Worm (Caenorhabditis elegans) whole organism, L2 larva: ENCODE data around the gene nhr-260.

Source experiments
- blmp-1 ChIP-seq: sonication (generic microtip); optimal IDR thresholded peaks from 2 replicates; lab custom pipeline; 2017; ENCODE audit warnings: missing genetic modification characterization, mild to moderate bottlenecking, missing compliant biosample characterization, antibody characterized with exemption, moderate library complexity; ENCODE audit not compliant: insufficient read depth
- ceh-82 ChIP-seq: fragments of 150-350 bp; optimal IDR thresholded peaks from 2 replicates; lab custom pipeline; 2014; ENCODE audit warnings: missing biosample characterization, missing genetic modification characterization
- elt-3 ChIP-seq: sonication (generic microtip); optimal IDR thresholded peaks from 2 replicates; lab custom pipeline; 2017; ENCODE audit warnings: missing biosample characterization, missing genetic modification characterization
- mab-5 ChIP-seq: fragments of 150-350 bp; optimal IDR thresholded peaks from 2 replicates; lab custom pipeline; 2014; ENCODE audit warnings: missing biosample characterization, missing genetic modification characterization
- nhr-21 ChIP-seq: fragments of 150-350 bp; optimal IDR thresholded peaks from 2 replicates; lab custom pipeline; 2014; ENCODE audit warnings: missing biosample characterization, missing genetic modification characterization
- nhr-237 ChIP-seq: fragments of 150-350 bp; optimal IDR thresholded peaks from 2 replicates; lab custom pipeline; 2014; ENCODE audit warnings: missing biosample characterization, missing genetic modification characterization
- nhr-25 ChIP-seq: fragments of 150-350 bp; sonication (generic microtip); optimal IDR thresholded peaks from 3 replicates; lab custom pipeline; 2014; ENCODE audit warnings: missing biosample characterization, missing genetic modification characterization
- skn-1 ChIP-seq: sonication (generic microtip); optimal IDR thresholded peaks from 2 replicates; lab custom pipeline; 2017; ENCODE audit warnings: missing biosample characterization, missing genetic modification characterization

DNA sequence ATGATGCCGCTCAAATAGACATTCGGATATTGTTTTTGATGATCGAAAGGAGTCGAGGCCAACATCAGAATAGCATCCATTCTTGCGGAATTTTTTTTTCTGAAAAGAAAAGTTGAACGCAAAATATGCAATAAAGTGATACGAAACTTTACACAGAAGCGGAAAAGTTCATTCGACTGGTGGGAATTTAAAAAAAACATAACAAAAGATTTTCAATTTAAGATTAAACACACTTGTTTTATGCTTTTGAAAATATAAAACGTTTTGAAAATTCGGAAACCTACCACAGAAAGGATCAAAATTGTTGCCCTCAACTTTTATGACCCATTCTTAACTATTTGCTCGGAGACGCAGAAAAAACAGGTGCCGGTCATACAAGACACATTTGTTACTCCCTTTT is 25.5 kb upstream of the nhr-260 start, which contains the start of gene K02H11.9:
- no peak for TF ChIP-seq blmp-1 (tag; lab: Kevin White, UChicago)
- TF ChIP-seq elt-3 (tag; lab: Kevin White, UChicago) = no peak
- no peak for TF ChIP-seq nhr-25 (tag; lab: Kevin White, UChicago)
- no peak for TF ChIP-seq ceh-82
- no peak for TF ChIP-seq mab-5
- TF ChIP-seq skn-1 (tag; lab: Kevin White, UChicago) = no peak
- no peak for TF ChIP-seq nhr-237 (tag; lab: Kevin White, UChicago)
- TF ChIP-seq nhr-21 (tag; lab: Kevin White, UChicago) = no peak
